Fruit fly (Drosophila melanogaster) whole organism, pupa: Measurements from ENCODE around the gene Gr64d.

Experiments used
- CG10348 ChIP-seq: fragments of 200-800 bp; sonication (Bioruptor generic); IDR thresholded peaks from 2 replicates; pipeline ENCODE4 v1.3.6; 2022; ENCODE audit warnings: missing biosample characterization, missing genetic modification characterization
- CG12605 ChIP-seq: fragments of 200-800 bp; sonication (Bioruptor generic); IDR thresholded peaks from 2 replicates; pipeline ENCODE4 v1.3.6; 2022; ENCODE audit warnings: missing biosample characterization, missing genetic modification characterization
- CG13204 ChIP-seq: fragments of 200-800 bp; sonication (Bioruptor generic); optimal IDR thresholded peaks from 2 replicates; lab custom pipeline; 2018; ENCODE audit warnings: missing biosample characterization, mild to moderate bottlenecking, missing genetic modification characterization, moderate library complexity
- CG14655 ChIP-seq: fragments of 200-800 bp; sonication (Bioruptor generic); optimal IDR thresholded peaks from 3 replicates; lab custom pipeline; 2017; ENCODE audit warnings: mild to moderate bottlenecking, missing biosample characterization, missing genetic modification reagents, missing genetic modification characterization
- CG15710 ChIP-seq: fragments of 200-800 bp; sonication (Bioruptor generic); optimal IDR thresholded peaks from 2 replicates; lab custom pipeline; 2018; ENCODE audit warnings: missing biosample characterization, mild to moderate bottlenecking, missing genetic modification characterization, moderate library complexity
- CG17806 ChIP-seq: fragments of 200-800 bp; sonication (Bioruptor generic); optimal IDR thresholded peaks from 2 replicates; lab custom pipeline; 2018; ENCODE audit warnings: missing biosample characterization, mild to moderate bottlenecking, missing genetic modification characterization, moderate library complexity
- CG32121 ChIP-seq: fragments of 200-800 bp; sonication (Bioruptor generic); IDR thresholded peaks from 2 replicates; pipeline ENCODE4 v1.3.6; 2022; ENCODE audit warnings: missing biosample characterization, missing genetic modification characterization
- CG34367 ChIP-seq: fragments of 200-800 bp; sonication (Bioruptor generic); optimal IDR thresholded peaks from 2 replicates; lab custom pipeline; 2018; ENCODE audit warnings: missing biosample characterization, mild to moderate bottlenecking, missing genetic modification characterization
- CG4496 ChIP-seq: fragments of 200-800 bp; sonication (Bioruptor generic); IDR thresholded peaks from 3 replicates; pipeline ENCODE4 v1.3.6; 2022; ENCODE audit warnings: missing biosample characterization, missing genetic modification characterization
- CG8159 ChIP-seq: fragments of 200-800 bp; sonication (Bioruptor generic); optimal IDR thresholded peaks from 3 replicates; lab custom pipeline; 2018; ENCODE audit warnings: missing biosample characterization, mild to moderate bottlenecking, missing genetic modification characterization, moderate library complexity
- CG8301 ChIP-seq: fragments of 200-800 bp; sonication (Bioruptor generic); optimal IDR thresholded peaks from 2 replicates; lab custom pipeline; 2018; ENCODE audit warnings: missing biosample characterization, mild to moderate bottlenecking, missing genetic modification characterization
- CG9948 ChIP-seq: fragments of 200-800 bp; sonication (Bioruptor generic); optimal IDR thresholded peaks from 2 replicates; lab custom pipeline; 2018; ENCODE audit warnings: missing biosample characterization, mild to moderate bottlenecking, missing genetic modification characterization, moderate library complexity
- D1 ChIP-seq: fragments of 200-800 bp; sonication (Bioruptor generic); optimal IDR thresholded peaks from 2 replicates; lab custom pipeline; 2018; ENCODE audit warnings: missing biosample characterization, mild to moderate bottlenecking, missing genetic modification characterization, moderate library complexity
- EcR ChIP-seq: fragments of 200-800 bp; sonication (Bioruptor generic); optimal IDR thresholded peaks from 3 replicates; lab custom pipeline; 2019; ENCODE audit warnings: missing biosample characterization, missing genetic modification characterization, mild to moderate bottlenecking, moderate library complexity, missing genetic modification reagents
- Ets98B ChIP-seq: fragments of 200-800 bp; sonication (Bioruptor generic); IDR thresholded peaks from 2 replicates; pipeline ENCODE4 v1.3.6; 2022; ENCODE audit warnings: missing biosample characterization, missing genetic modification characterization
- Pif1A ChIP-seq: fragments of 200-800 bp; sonication (Bioruptor generic); optimal IDR thresholded peaks from 3 replicates; lab custom pipeline; 2016; ENCODE audit warnings: missing biosample characterization, missing genetic modification characterization
- Pif1B ChIP-seq: fragments of 200-800 bp; sonication (Bioruptor generic); optimal IDR thresholded peaks from 3 replicates; lab custom pipeline; 2016; ENCODE audit warnings: missing biosample characterization, missing genetic modification characterization
- Snoo ChIP-seq: fragments of 200-800 bp; sonication (Bioruptor generic); optimal IDR thresholded peaks from 3 replicates; lab custom pipeline; 2017; ENCODE audit warnings: missing biosample characterization, mild to moderate bottlenecking, missing genetic modification characterization, inconsistent platforms
- fd96Ca ChIP-seq: fragments of 200-800 bp; sonication (Bioruptor generic); IDR thresholded peaks from 3 replicates; pipeline ENCODE4 v1.3.6; 2022; ENCODE audit warnings: missing biosample characterization, missing genetic modification characterization
- gl ChIP-seq: fragments of 200-800 bp; sonication (Bioruptor generic); optimal IDR thresholded peaks from 2 replicates; lab custom pipeline; 2018; ENCODE audit warnings: missing biosample characterization, mild to moderate bottlenecking, missing genetic modification characterization
- rn ChIP-seq: fragments of 200-800 bp; sonication (Bioruptor generic); IDR thresholded peaks from 2 replicates; pipeline ENCODE4 v1.3.6; 2022; ENCODE audit warnings: missing biosample characterization, missing genetic modification characterization

Gene Gr64d

DNA sequence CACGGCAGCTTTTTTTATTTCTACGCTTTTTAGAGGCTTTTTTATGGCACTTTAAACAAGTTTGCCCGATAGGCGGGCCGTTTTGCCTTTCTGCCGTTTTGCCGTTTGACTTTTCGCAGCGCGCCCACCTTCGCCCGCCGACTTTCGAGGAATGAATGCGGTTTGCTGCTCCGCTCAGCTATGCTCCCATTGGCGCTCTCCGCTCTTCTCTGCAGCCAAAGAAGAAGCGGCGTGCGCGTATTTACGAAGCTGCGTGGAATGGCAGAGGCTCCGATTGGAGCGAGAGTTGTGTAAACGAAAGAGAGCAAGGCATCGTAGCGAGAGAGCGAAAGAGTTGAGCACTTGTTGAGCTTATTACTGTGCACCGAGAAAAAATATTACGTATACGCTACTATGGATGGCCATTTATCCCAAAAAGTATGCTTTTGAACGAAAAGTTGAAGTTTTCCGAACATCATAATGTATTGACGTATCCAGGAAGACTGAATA, 39.7 kb downstream of the Gr64d start, which contains the start of gene wit:
TSS of gene wit (minus strand) at position 157 of the 489 bp plus-strand sequence.
- TF ChIP-seq D1 (tag; lab: Kevin White, UChicago), result no peak
- TF ChIP-seq Ets98B (GFP tag; lab: Robert Waterston, UW), result peak; percentile 80; the same call in 1 of the 2 replicates
- TF ChIP-seq CG12605 (GFP tag; lab: Robert Waterston, UW), result peak; percentile 97
- TF ChIP-seq gl (tag; lab: Kevin White, UChicago), result peak; percentile 11
- TF ChIP-seq CG34367 (tag; lab: Kevin White, UChicago), result peak; percentile 23
- no peak for TF ChIP-seq CG14655 (GFP tag; lab: Kevin White, UChicago)
- TF ChIP-seq CG8301 (tag; lab: Kevin White, UChicago), result no peak
- TF ChIP-seq rn (GFP tag; lab: Robert Waterston, UW), result no peak
- no peak for TF ChIP-seq CG8159
- TF ChIP-seq CG4496, result no peak; the same call in none of the 3 replicates
- TF ChIP-seq Snoo (tag; lab: Kevin White, UChicago), result peak; percentile 36
- peak; percentile 73 for TF ChIP-seq CG32121
- peak; percentile 67; the same call in 2 of the 3 replicates for TF ChIP-seq fd96Ca (GFP tag; lab: Robert Waterston, UW)
- peak; percentile 61 for TF ChIP-seq CG13204
- TF ChIP-seq Pif1B (GFP tag; lab: Kevin White, UChicago), result peak; percentile 86
- TF ChIP-seq CG17806, result peak; percentile 12
- peak; percentile 75 for TF ChIP-seq Pif1A (GFP tag; lab: Kevin White, UChicago)

dm6 chr3L:4072717-4073116, 40.9 kb downstream of the Gr64d start:
- TF ChIP-seq D1 (tag; lab: Kevin White, UChicago) (no peak), CG17806 (no peak), Pif1A (GFP tag; lab: Kevin White, UChicago) (no peak), CG12605 (GFP tag; lab: Robert Waterston, UW) (no peak), CG10348 (no peak), CG8159 (no peak), CG34367 (tag; lab: Kevin White, UChicago) (no peak), CG8301 (tag; lab: Kevin White, UChicago) (no peak), fd96Ca (GFP tag; lab: Robert Waterston, UW) (no peak), Snoo (tag; lab: Kevin White, UChicago) (no peak), Pif1B (GFP tag; lab: Kevin White, UChicago) (no peak), CG9948 (no peak), EcR (no peak), CG15710 (tag; lab: Kevin White, UChicago) (no peak), gl (tag; lab: Kevin White, UChicago) (no peak), Ets98B (GFP tag; lab: Robert Waterston, UW) (no peak), CG13204 (no peak)

DNA sequence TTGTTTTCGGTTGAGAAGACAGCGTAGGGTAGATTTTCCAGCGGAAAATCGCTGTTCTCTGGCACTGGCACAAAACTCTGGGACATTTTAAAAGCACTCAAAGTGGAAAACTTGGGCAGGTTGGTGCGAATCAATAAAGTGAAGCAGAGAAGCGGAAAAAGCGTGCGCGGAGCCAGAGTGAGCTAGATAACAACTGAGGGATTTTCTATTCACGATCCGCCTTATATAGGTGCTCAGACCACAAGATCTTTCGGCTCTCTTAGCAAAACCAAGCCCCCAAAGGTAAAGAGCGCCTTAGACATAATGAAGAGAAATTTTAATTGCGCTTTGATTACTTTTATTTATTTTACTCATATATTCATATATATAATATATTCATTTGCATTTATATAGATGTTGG, 41.9 kb downstream of the Gr64d start, which contains the start of gene Faa:
TSS of gene Faa (minus strand) at position 200 of the 400 bp plus-strand sequence.
- TF ChIP-seq CG8159, result no peak
- TF ChIP-seq CG10348, result no peak
- no peak for TF ChIP-seq CG9948
- no peak for TF ChIP-seq CG13204
- no peak for TF ChIP-seq gl (tag; lab: Kevin White, UChicago)
- TF ChIP-seq D1 (tag; lab: Kevin White, UChicago), result no peak
- TF ChIP-seq CG4496, result no peak; the same call in 2 of the 3 replicates
- no peak for TF ChIP-seq CG12605 (GFP tag; lab: Robert Waterston, UW)
- TF ChIP-seq CG34367 (tag; lab: Kevin White, UChicago), result no peak
- TF ChIP-seq CG15710 (tag; lab: Kevin White, UChicago), result no peak
- TF ChIP-seq EcR, result no peak
- TF ChIP-seq CG32121, result no peak
- no peak for TF ChIP-seq rn (GFP tag; lab: Robert Waterston, UW)
- TF ChIP-seq CG17806, result no peak
- TF ChIP-seq Pif1B (GFP tag; lab: Kevin White, UChicago), result no peak
- no peak for TF ChIP-seq CG14655 (GFP tag; lab: Kevin White, UChicago)
- TF ChIP-seq fd96Ca (GFP tag; lab: Robert Waterston, UW), result no peak
- no peak for TF ChIP-seq CG8301 (tag; lab: Kevin White, UChicago)
- no peak for TF ChIP-seq Pif1A (GFP tag; lab: Kevin White, UChicago)
- no peak for TF ChIP-seq Snoo (tag; lab: Kevin White, UChicago)
- TF ChIP-seq, all 21 proteins: peak for 0

DNA sequence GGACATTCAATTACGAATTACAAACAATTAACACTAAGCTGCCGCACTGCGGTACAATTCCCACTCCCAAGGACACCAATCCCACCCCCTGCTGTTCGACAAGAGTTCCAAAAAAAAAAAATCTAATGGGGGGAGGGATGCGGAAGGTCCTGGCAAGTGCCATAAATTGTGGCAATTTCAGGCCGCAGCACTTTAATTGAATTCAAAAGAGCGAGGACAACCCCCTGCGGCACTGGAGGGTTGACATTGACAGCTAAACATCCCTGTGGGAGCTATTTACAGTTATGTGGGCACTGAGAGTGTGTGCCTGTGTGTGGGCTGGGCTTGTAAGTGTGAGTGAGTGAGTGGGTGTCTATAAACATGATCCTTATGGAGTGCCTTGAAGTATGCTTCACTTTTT, 45.0 kb downstream of the Gr64d start:
- no peak for TF ChIP-seq CG13204

dm6 chr3L:4080278-4080677, 48.4 kb downstream of the Gr64d start:
- TF ChIP-seq Pif1B (GFP tag; lab: Kevin White, UChicago) (no peak), CG17806 (no peak), CG8301 (tag; lab: Kevin White, UChicago) (no peak), Snoo (tag; lab: Kevin White, UChicago) (no peak), CG4496 (no peak), fd96Ca (GFP tag; lab: Robert Waterston, UW) (no peak), CG32121 (no peak), CG15710 (tag; lab: Kevin White, UChicago) (no peak), CG14655 (GFP tag; lab: Kevin White, UChicago) (no peak), EcR (no peak), rn (GFP tag; lab: Robert Waterston, UW) (no peak), Ets98B (GFP tag; lab: Robert Waterston, UW) (no peak), CG8159 (no peak), gl (tag; lab: Kevin White, UChicago) (no peak), CG34367 (tag; lab: Kevin White, UChicago) (no peak), CG12605 (GFP tag; lab: Robert Waterston, UW) (no peak)

- TF ChIP-seq Ets98B (GFP tag; lab: Robert Waterston, UW) (no peak), CG17806 (no peak), CG34367 (tag; lab: Kevin White, UChicago) (no peak), EcR (no peak), CG14655 (GFP tag; lab: Kevin White, UChicago) (no peak), CG10348 (no peak), fd96Ca (GFP tag; lab: Robert Waterston, UW) (no peak), CG9948 (no peak), gl (tag; lab: Kevin White, UChicago) (no peak), CG13204 (no peak), CG15710 (tag; lab: Kevin White, UChicago) (no peak), CG12605 (GFP tag; lab: Robert Waterston, UW) (no peak), CG32121 (no peak), Pif1B (GFP tag; lab: Kevin White, UChicago) (no peak), rn (GFP tag; lab: Robert Waterston, UW) (no peak), D1 (tag; lab: Kevin White, UChicago) (no peak), CG4496 (no peak), Pif1A (GFP tag; lab: Kevin White, UChicago) (no peak), CG8301 (tag; lab: Kevin White, UChicago) (no peak), CG8159 (no peak)
Measured at dm6 chr3L:4081243-4081642, 49.4 kb downstream of the Gr64d start.
